Worm (Caenorhabditis elegans): Measurements from ENCODE around the gene ZK354.2.

ce11 chrIV:5364135-5364609, 51.0 kb downstream of the ZK354.2 start, which contains the start of the genes hda-6 and F41H10.4:
- TF ChIP-seq him-1 (tag; optimal IDR thresholded peaks at IDR 0.05) (no peak), W03F9.2 (tag; optimal IDR thresholded peaks at IDR 0.05) (peak; percentile 94), dao-5 (tag; optimal IDR thresholded peaks at IDR 0.05) (no peak)
